Worm (Caenorhabditis elegans) whole organism, L4 larva: ENCODE data around the gene ldh-1.

Source experiments
- D1046.2 ChIP-seq: fragments of 200-800 bp; sonication (Bioruptor generic); IDR thresholded peaks from 2 replicates; pipeline ENCODE4 v1.3.6; 2022; ENCODE audit warnings: missing genetic modification characterization, missing compliant biosample characterization
- F10B5.3 ChIP-seq: sonication (generic microtip); optimal IDR thresholded peaks from 2 replicates; lab custom pipeline; 2016; ENCODE audit warnings: mild to moderate bottlenecking, missing genetic modification characterization, missing compliant biosample characterization
- F26F4.8 ChIP-seq: fragments of 200-800 bp; sonication (Bioruptor generic); conservative IDR thresholded peaks from 2 replicates; pipeline ENCODE4 v1.3.6; 2022; ENCODE audit warnings: missing genetic modification characterization, missing compliant biosample characterization
- F44E2.7 ChIP-seq: fragments of 200-800 bp; sonication (Bioruptor generic); IDR thresholded peaks from 2 replicates; pipeline ENCODE4 v2.1.2; 2022; ENCODE audit warnings: missing genetic modification characterization, missing compliant biosample characterization
- R02D3.7 ChIP-seq: fragments of 150-350 bp; sonication (generic microtip); optimal IDR thresholded peaks from 3 replicates; lab custom pipeline; 2014; ENCODE audit warnings: missing biosample characterization, missing genetic modification characterization
- Y5F2A.4 ChIP-seq: fragments of 200-800 bp; sonication (Bioruptor generic); optimal IDR thresholded peaks from 2 replicates; lab custom pipeline; 2018; ENCODE audit warnings: mild to moderate bottlenecking, missing genetic modification characterization, missing compliant biosample characterization
- ZK337.2 ChIP-seq: fragments of 200-800 bp; sonication (Bioruptor generic); IDR thresholded peaks from 2 replicates; pipeline ENCODE4 v1.3.6; 2022; ENCODE audit warnings: missing genetic modification reagents, missing genetic modification characterization, missing compliant biosample characterization
- attf-4 ChIP-seq: sonication (generic microtip); optimal IDR thresholded peaks from 3 replicates; lab custom pipeline; 2017; ENCODE audit warnings: missing biosample characterization, missing genetic modification characterization
- ceh-28 ChIP-seq: fragments of 150-350 bp; optimal IDR thresholded peaks from 2 replicates; lab custom pipeline; 2014; ENCODE audit warnings: missing biosample characterization, missing genetic modification reagents, missing genetic modification characterization
- ceh-32 ChIP-seq: sonication (generic microtip); optimal IDR thresholded peaks from 2 replicates; lab custom pipeline; 2016; ENCODE audit warnings: mild to moderate bottlenecking, missing genetic modification characterization, missing compliant biosample characterization; ENCODE audit not compliant: poor library complexity
- ceh-44 ChIP-seq: fragments of 200-800 bp; sonication (Bioruptor generic); IDR thresholded peaks from 2 replicates; pipeline ENCODE4 v1.3.6; 2022; ENCODE audit warnings: missing genetic modification reagents, missing genetic modification characterization, missing compliant biosample characterization
- cey-2 ChIP-seq: sonication (generic microtip); optimal IDR thresholded peaks from 3 replicates; lab custom pipeline; 2017; ENCODE audit warnings: missing genetic modification characterization, mild to moderate bottlenecking, missing compliant biosample characterization, antibody characterized with exemption, borderline replicate concordance; ENCODE audit not compliant: insufficient read depth
- daf-16 ChIP-seq, 3 experiments: sonication (generic microtip); optimal IDR thresholded peaks; 2 replicates each; lab custom pipeline; 2016 to 2017; ENCODE audit warnings: missing genetic modification characterization in 3 of 3, missing genetic modification reagents in 3 of 3, mild to moderate bottlenecking in 2 of 3, missing compliant biosample characterization in 2 of 3, missing biosample characterization in 1 of 3, moderate library complexity in 1 of 3
- daf-19 ChIP-seq: fragments of 200-800 bp; sonication (Bioruptor generic); conservative IDR thresholded peaks from 2 replicates; pipeline ENCODE4 v1.3.6; 2022; ENCODE audit warnings: missing genetic modification characterization, missing compliant biosample characterization
- dmd-6 ChIP-seq: fragments of 200-800 bp; sonication (Bioruptor generic); IDR thresholded peaks from 2 replicates; pipeline ENCODE4 v1.3.6; 2022; ENCODE audit warnings: missing genetic modification reagents, missing genetic modification characterization, missing compliant biosample characterization
- dmd-9 ChIP-seq: fragments of 200-800 bp; sonication (Bioruptor generic); IDR thresholded peaks from 2 replicates; pipeline ENCODE4 v1.3.6; 2022; ENCODE audit warnings: missing genetic modification reagents, missing genetic modification characterization, missing compliant biosample characterization
- dpl-1 ChIP-seq: fragments of 150-350 bp; optimal IDR thresholded peaks from 2 replicates; lab custom pipeline; 2014; ENCODE audit warnings: missing biosample characterization, missing genetic modification reagents, missing genetic modification characterization
- dve-1 ChIP-seq: sonication (generic microtip); optimal IDR thresholded peaks from 2 replicates; lab custom pipeline; 2017; ENCODE audit warnings: antibody characterized with exemption, mild to moderate bottlenecking, missing genetic modification characterization, missing compliant biosample characterization; ENCODE audit not compliant: insufficient read depth
- egl-27 ChIP-seq: sonication (generic microtip); optimal IDR thresholded peaks from 3 replicates; lab custom pipeline; 2017; ENCODE audit warnings: missing biosample characterization, missing genetic modification reagents, missing genetic modification characterization
- egl-43 ChIP-seq: fragments of 200-800 bp; sonication (Bioruptor generic); IDR thresholded peaks from 2 replicates; pipeline ENCODE4 v1.3.6; 2022; ENCODE audit warnings: missing genetic modification reagents, missing genetic modification characterization, missing compliant biosample characterization
- fkh-10 ChIP-seq: fragments of 150-350 bp; optimal IDR thresholded peaks from 2 replicates; lab custom pipeline; 2014; ENCODE audit warnings: missing biosample characterization, missing genetic modification reagents, missing genetic modification characterization
- fos-1 ChIP-seq: fragments of 150-350 bp; optimal IDR thresholded peaks from 2 replicates; lab custom pipeline; 2014; ENCODE audit warnings: missing biosample characterization, missing genetic modification characterization
- gei-8 ChIP-seq: fragments of 200-800 bp; sonication (Bioruptor generic); optimal IDR thresholded peaks from 2 replicates; lab custom pipeline; 2018; ENCODE audit warnings: mild to moderate bottlenecking, missing genetic modification characterization, missing compliant biosample characterization
- hlh-11 ChIP-seq: fragments of 200-800 bp; sonication (Bioruptor generic); optimal IDR thresholded peaks from 2 replicates; lab custom pipeline; 2018; ENCODE audit warnings: mild to moderate bottlenecking, missing genetic modification characterization, missing compliant biosample characterization
- hlh-30 ChIP-seq: sonication (generic microtip); optimal IDR thresholded peaks from 2 replicates; lab custom pipeline; 2017; ENCODE audit warnings: antibody characterized with exemption, mild to moderate bottlenecking, missing genetic modification characterization, missing compliant biosample characterization; ENCODE audit not compliant: insufficient read depth
- hmg-1.1 ChIP-seq: fragments of 200-800 bp; sonication (Bioruptor generic); IDR thresholded peaks from 2 replicates; pipeline ENCODE4 v1.3.6; 2022; ENCODE audit warnings: missing genetic modification reagents, missing genetic modification characterization, missing compliant biosample characterization
- jun-1 ChIP-seq: fragments of 150-350 bp; optimal IDR thresholded peaks from 2 replicates; lab custom pipeline; 2014; ENCODE audit warnings: missing biosample characterization, missing genetic modification reagents, missing genetic modification characterization
- lim-7 ChIP-seq: fragments of 200-800 bp; sonication (Bioruptor generic); IDR thresholded peaks from 2 replicates; pipeline ENCODE4 v1.3.6; 2022; ENCODE audit warnings: missing genetic modification characterization, missing compliant biosample characterization
- lin-29 ChIP-seq: fragments of 200-800 bp; sonication (Bioruptor generic); IDR thresholded peaks from 2 replicates; pipeline ENCODE4 v1.3.6; 2022; ENCODE audit warnings: missing genetic modification reagents, missing genetic modification characterization, missing compliant biosample characterization
- lin-38 ChIP-seq: fragments of 200-800 bp; sonication (Bioruptor generic); IDR thresholded peaks from 2 replicates; pipeline ENCODE4 v1.3.6; 2022; ENCODE audit warnings: missing genetic modification reagents, missing genetic modification characterization, missing compliant biosample characterization
- lir-3 ChIP-seq: sonication (generic microtip); optimal IDR thresholded peaks from 2 replicates; lab custom pipeline; 2016; ENCODE audit warnings: mild to moderate bottlenecking, missing genetic modification characterization, missing compliant biosample characterization
- lsy-2 ChIP-seq, 2 experiments: fragments of 150-350 bp in 1 of 2; sonication (generic microtip) in 1 of 2; optimal IDR thresholded peaks; 2 replicates each; lab custom pipeline; 2014 to 2017; ENCODE audit warnings: missing biosample characterization in 2 of 2, missing genetic modification characterization in 2 of 2
- mdt-29 ChIP-seq: fragments of 200-800 bp; sonication (Bioruptor generic); IDR thresholded peaks from 2 replicates; pipeline ENCODE4 v1.3.6; 2022; ENCODE audit warnings: missing genetic modification reagents, missing genetic modification characterization, missing compliant biosample characterization
- mes-2 ChIP-seq: sonication (generic microtip); optimal IDR thresholded peaks from 2 replicates; lab custom pipeline; 2016; ENCODE audit warnings: missing genotype, mild to moderate bottlenecking, missing genetic modification characterization, missing compliant biosample characterization; ENCODE audit not compliant: poor library complexity, severe bottlenecking
- mxl-2 ChIP-seq: fragments of 200-800 bp; sonication (Bioruptor generic); conservative IDR thresholded peaks from 2 replicates; pipeline ENCODE4 v1.3.6; 2022; ENCODE audit warnings: missing genetic modification reagents, missing genetic modification characterization, missing compliant biosample characterization
- mxl-3 ChIP-seq: fragments of 200-800 bp; sonication (Bioruptor generic); optimal IDR thresholded peaks from 2 replicates; lab custom pipeline; 2018; ENCODE audit warnings: mild to moderate bottlenecking, missing genetic modification characterization, missing compliant biosample characterization
- nhr-10 ChIP-seq: fragments of 150-350 bp; optimal IDR thresholded peaks from 2 replicates; lab custom pipeline; 2014; ENCODE audit warnings: missing biosample characterization, missing genetic modification characterization
- nhr-11 ChIP-seq: fragments of 150-350 bp; optimal IDR thresholded peaks from 2 replicates; lab custom pipeline; 2014; ENCODE audit warnings: missing biosample characterization, missing genetic modification characterization
- nhr-111 ChIP-seq: fragments of 200-800 bp; sonication (Bioruptor generic); optimal IDR thresholded peaks from 2 replicates; lab custom pipeline; 2018; ENCODE audit warnings: mild to moderate bottlenecking, missing genetic modification characterization, missing compliant biosample characterization
- nhr-237 ChIP-seq: sonication (generic microtip); optimal IDR thresholded peaks from 2 replicates; lab custom pipeline; 2017; ENCODE audit warnings: missing biosample characterization, missing genetic modification characterization
- nhr-25 ChIP-seq: sonication (generic microtip); optimal IDR thresholded peaks from 2 replicates; lab custom pipeline; 2017; ENCODE audit warnings: missing genetic modification characterization, mild to moderate bottlenecking, missing compliant biosample characterization, antibody characterized with exemption, moderate library complexity, borderline replicate concordance; ENCODE audit not compliant: insufficient read depth
- nhr-41 ChIP-seq: fragments of 200-800 bp; sonication (Bioruptor generic); IDR thresholded peaks from 2 replicates; pipeline ENCODE4 v1.3.6; 2022; ENCODE audit warnings: missing genetic modification reagents, missing genetic modification characterization, missing compliant biosample characterization
- nhr-6 ChIP-seq: fragments of 150-350 bp; optimal IDR thresholded peaks from 2 replicates; lab custom pipeline; 2014; ENCODE audit warnings: missing biosample characterization, missing genetic modification characterization
- nhr-76 ChIP-seq: fragments of 150-350 bp; optimal IDR thresholded peaks from 2 replicates; lab custom pipeline; 2014; ENCODE audit warnings: missing biosample characterization, missing genetic modification characterization
- nhr-77 ChIP-seq: fragments of 150-350 bp; optimal IDR thresholded peaks from 2 replicates; lab custom pipeline; 2014; ENCODE audit warnings: missing biosample characterization, missing genetic modification characterization
- saeg-2 ChIP-seq: fragments of 200-800 bp; sonication (Bioruptor generic); IDR thresholded peaks from 2 replicates; pipeline ENCODE4 v1.3.6; 2022; ENCODE audit warnings: missing genetic modification reagents, missing genetic modification characterization, missing compliant biosample characterization
- set-16 ChIP-seq: fragments of 200-800 bp; sonication (Bioruptor generic); IDR thresholded peaks from 2 replicates; pipeline ENCODE4 v1.3.6; 2022; ENCODE audit warnings: missing genetic modification reagents, missing genetic modification characterization, missing compliant biosample characterization
- snpc-1.2 ChIP-seq: fragments of 200-800 bp; sonication (Bioruptor generic); IDR thresholded peaks from 2 replicates; pipeline ENCODE4 v1.3.6; 2022; ENCODE audit warnings: missing genetic modification reagents, missing genetic modification characterization, missing compliant biosample characterization
- spr-3 ChIP-seq: fragments of 200-800 bp; sonication (Bioruptor generic); optimal IDR thresholded peaks from 2 replicates; lab custom pipeline; 2018; ENCODE audit warnings: mild to moderate bottlenecking, missing genetic modification characterization, missing compliant biosample characterization
- unc-130 ChIP-seq: sonication (generic microtip); optimal IDR thresholded peaks from 2 replicates; lab custom pipeline; 2016; ENCODE audit warnings: missing genetic modification reagents, missing genetic modification characterization, missing compliant biosample characterization
- ztf-7 ChIP-seq: fragments of 150-350 bp; optimal IDR thresholded peaks from 2 replicates; lab custom pipeline; 2014; ENCODE audit warnings: missing biosample characterization, missing genetic modification characterization

The ldh-1 gene

DNA sequence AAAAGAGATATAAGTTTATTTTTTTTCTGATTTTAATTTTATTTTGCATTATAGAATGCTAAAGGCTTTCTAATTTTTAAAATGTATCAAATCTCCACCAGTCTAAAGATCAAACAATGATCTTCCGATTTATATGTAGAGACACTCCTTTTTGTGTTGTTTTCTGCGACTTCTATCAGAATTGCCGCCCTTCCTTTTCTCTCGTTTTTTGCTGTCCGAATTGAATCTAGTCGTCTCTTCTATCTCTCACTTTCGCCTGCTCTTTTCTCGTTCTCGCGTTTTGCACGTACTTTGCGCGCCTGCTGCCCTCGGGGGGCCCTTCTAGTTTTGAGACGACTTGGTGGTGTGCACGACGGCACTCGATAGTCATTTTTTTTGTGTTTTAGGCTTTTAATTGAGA, 358 bp downstream of the ldh-1 start (continued):
- TF ChIP-seq dmd-6 (GFP tag; lab: Robert Waterston, UW) = peak; percentile 28; the same call in 1 of the 2 replicates
- TF ChIP-seq snpc-1.2 (GFP tag; lab: Robert Waterston, UW) = no peak
- TF ChIP-seq egl-27 = no peak
- no peak for TF ChIP-seq lim-7 (GFP tag; lab: Robert Waterston, UW)
- TF ChIP-seq nhr-10 (tag; lab: Kevin White, UChicago) = no peak
- no peak for TF ChIP-seq dmd-9
- no peak for TF ChIP-seq R02D3.7 (tag; lab: Kevin White, UChicago)
- no peak for TF ChIP-seq ceh-32 (tag; lab: Kevin White, UChicago)
- TF ChIP-seq attf-4 (tag; lab: Kevin White, UChicago) = no peak
- TF ChIP-seq nhr-6 (tag; lab: Kevin White, UChicago) = no peak
- no peak for TF ChIP-seq gei-8 (GFP tag; lab: Kevin White, UChicago)
- TF ChIP-seq jun-1 (tag; lab: Kevin White, UChicago) = no peak
- TF ChIP-seq lsy-2 (tag; optimal IDR thresholded peaks at IDR 0.05; lab: Kevin White, UChicago) = peak in 1 of 2 experiments; percentile 75
- TF ChIP-seq Y5F2A.4 (GFP tag; lab: Kevin White, UChicago) = no peak
- no peak for TF ChIP-seq nhr-41 (GFP tag; lab: Robert Waterston, UW)
- no peak for TF ChIP-seq nhr-77 (tag; lab: Kevin White, UChicago)
- no peak for TF ChIP-seq mdt-29 (GFP tag; lab: Robert Waterston, UW)
- TF ChIP-seq cey-2 = no peak
- no peak for TF ChIP-seq egl-43 (GFP tag; lab: Robert Waterston, UW)
- TF ChIP-seq ZK337.2 (GFP tag; lab: Robert Waterston, UW) = no peak
- no peak for TF ChIP-seq ceh-28
- TF ChIP-seq spr-3 = no peak
- TF ChIP-seq dpl-1 (GFP tag; lab: Kevin White, UChicago) = no peak
- TF ChIP-seq ztf-7 = no peak
- TF ChIP-seq lir-3 (tag; lab: Kevin White, UChicago) = no peak
- no peak for TF ChIP-seq nhr-11 (tag; lab: Kevin White, UChicago)
- no peak for TF ChIP-seq daf-19
- TF ChIP-seq daf-16 (GFP tag; optimal IDR thresholded peaks at IDR 0.05; lab: Kevin White, UChicago) = no peak
- no peak for TF ChIP-seq daf-16 (tag; optimal IDR thresholded peaks at IDR 0.05; lab: Kevin White, UChicago)
- TF ChIP-seq nhr-111 = no peak
- TF ChIP-seq unc-130 (GFP tag; lab: Kevin White, UChicago) = no peak
- no peak for TF ChIP-seq mxl-3 (GFP tag; lab: Kevin White, UChicago)
- TF ChIP-seq saeg-2 (GFP tag; lab: Robert Waterston, UW) = no peak
- TF ChIP-seq hmg-1.1 (GFP tag; lab: Robert Waterston, UW) = peak; percentile 49; the same call in 1 of the 2 replicates
- peak; percentile 53 for TF ChIP-seq hlh-11 (tag; lab: Kevin White, UChicago)
- no peak for TF ChIP-seq mxl-2 (GFP tag; lab: Robert Waterston, UW)
- no peak for TF ChIP-seq F26F4.8 (GFP tag; lab: Robert Waterston, UW)
- no peak for TF ChIP-seq fos-1
- TF ChIP-seq dve-1 (tag; lab: Kevin White, UChicago) = no peak
- no peak for TF ChIP-seq F44E2.7
- no peak for TF ChIP-seq nhr-76 (tag; lab: Kevin White, UChicago)
- TF ChIP-seq mes-2 (tag; lab: Kevin White, UChicago) = peak; percentile 18
- TF ChIP-seq set-16 (GFP tag; lab: Robert Waterston, UW) = no peak
- no peak for TF ChIP-seq lin-38 (GFP tag; lab: Robert Waterston, UW)
- no peak for TF ChIP-seq lin-29 (GFP tag; lab: Robert Waterston, UW)
- TF ChIP-seq D1046.2 (GFP tag; lab: Robert Waterston, UW) = no peak
- no peak for TF ChIP-seq nhr-237
- no peak for TF ChIP-seq ceh-44
- TF ChIP-seq hlh-30 (tag; lab: Kevin White, UChicago) = peak; percentile 50
- no peak for TF ChIP-seq nhr-25 (tag; lab: Kevin White, UChicago)
- TF ChIP-seq fkh-10 (GFP tag; lab: Kevin White, UChicago) = no peak
- no peak for TF ChIP-seq F10B5.3 (tag; lab: Kevin White, UChicago)
